Fruit fly (Drosophila melanogaster) S2 (cell line): ENCODE results near the gene Yp3.

Experiments
- CG8478 ChIP-seq: fragments of >200 bp; optimal IDR thresholded peaks from 2 replicates; lab custom pipeline; 2018
- CTCF ChIP-seq, 2 experiments: fragments of >200 bp; optimal IDR thresholded peaks; 2 replicates each; lab custom pipeline; 2018

- TF ChIP-seq CG8478 (lab: Kevin White, UChicago) (no peak), CTCF (optimal IDR thresholded peaks at IDR 0.05; lab: Kevin White, UChicago) (no peak)
These were observed 9.5 kb upstream of the Yp3 start for dm6 chrX:13749873-13750241.
